Fruit fly (Drosophila melanogaster) whole organism, pupa: Measurements from ENCODE around the gene CG10589.
A peak's percentile ranks its signal among the peaks of the same experiment; 100 is the strongest.

Experiments used
- CG10348 ChIP-seq: fragments of 200-800 bp; sonication (Bioruptor generic); IDR thresholded peaks from 2 replicates; pipeline ENCODE4 v1.3.6; 2022; ENCODE audit warnings: missing biosample characterization, missing genetic modification characterization
- CG12605 ChIP-seq: fragments of 200-800 bp; sonication (Bioruptor generic); IDR thresholded peaks from 2 replicates; pipeline ENCODE4 v1.3.6; 2022; ENCODE audit warnings: missing biosample characterization, missing genetic modification characterization
- CG13204 ChIP-seq: fragments of 200-800 bp; sonication (Bioruptor generic); optimal IDR thresholded peaks from 2 replicates; lab custom pipeline; 2018; ENCODE audit warnings: missing biosample characterization, mild to moderate bottlenecking, missing genetic modification characterization, moderate library complexity
- CG14655 ChIP-seq: fragments of 200-800 bp; sonication (Bioruptor generic); optimal IDR thresholded peaks from 3 replicates; lab custom pipeline; 2017; ENCODE audit warnings: mild to moderate bottlenecking, missing biosample characterization, missing genetic modification reagents, missing genetic modification characterization
- CG15710 ChIP-seq: fragments of 200-800 bp; sonication (Bioruptor generic); optimal IDR thresholded peaks from 2 replicates; lab custom pipeline; 2018; ENCODE audit warnings: missing biosample characterization, mild to moderate bottlenecking, missing genetic modification characterization, moderate library complexity
- CG17806 ChIP-seq: fragments of 200-800 bp; sonication (Bioruptor generic); optimal IDR thresholded peaks from 2 replicates; lab custom pipeline; 2018; ENCODE audit warnings: missing biosample characterization, mild to moderate bottlenecking, missing genetic modification characterization, moderate library complexity
- CG32121 ChIP-seq: fragments of 200-800 bp; sonication (Bioruptor generic); IDR thresholded peaks from 2 replicates; pipeline ENCODE4 v1.3.6; 2022; ENCODE audit warnings: missing biosample characterization, missing genetic modification characterization
- CG34367 ChIP-seq: fragments of 200-800 bp; sonication (Bioruptor generic); optimal IDR thresholded peaks from 2 replicates; lab custom pipeline; 2018; ENCODE audit warnings: missing biosample characterization, mild to moderate bottlenecking, missing genetic modification characterization
- CG4496 ChIP-seq: fragments of 200-800 bp; sonication (Bioruptor generic); IDR thresholded peaks from 3 replicates; pipeline ENCODE4 v1.3.6; 2022; ENCODE audit warnings: missing biosample characterization, missing genetic modification characterization
- CG8159 ChIP-seq: fragments of 200-800 bp; sonication (Bioruptor generic); optimal IDR thresholded peaks from 3 replicates; lab custom pipeline; 2018; ENCODE audit warnings: missing biosample characterization, mild to moderate bottlenecking, missing genetic modification characterization, moderate library complexity
- CG8301 ChIP-seq: fragments of 200-800 bp; sonication (Bioruptor generic); optimal IDR thresholded peaks from 2 replicates; lab custom pipeline; 2018; ENCODE audit warnings: missing biosample characterization, mild to moderate bottlenecking, missing genetic modification characterization
- CG9948 ChIP-seq: fragments of 200-800 bp; sonication (Bioruptor generic); optimal IDR thresholded peaks from 2 replicates; lab custom pipeline; 2018; ENCODE audit warnings: missing biosample characterization, mild to moderate bottlenecking, missing genetic modification characterization, moderate library complexity
- D1 ChIP-seq: fragments of 200-800 bp; sonication (Bioruptor generic); optimal IDR thresholded peaks from 2 replicates; lab custom pipeline; 2018; ENCODE audit warnings: missing biosample characterization, mild to moderate bottlenecking, missing genetic modification characterization, moderate library complexity
- EcR ChIP-seq: fragments of 200-800 bp; sonication (Bioruptor generic); optimal IDR thresholded peaks from 3 replicates; lab custom pipeline; 2019; ENCODE audit warnings: missing biosample characterization, missing genetic modification characterization, mild to moderate bottlenecking, moderate library complexity, missing genetic modification reagents
- Ets98B ChIP-seq: fragments of 200-800 bp; sonication (Bioruptor generic); IDR thresholded peaks from 2 replicates; pipeline ENCODE4 v1.3.6; 2022; ENCODE audit warnings: missing biosample characterization, missing genetic modification characterization
- Pif1A ChIP-seq: fragments of 200-800 bp; sonication (Bioruptor generic); optimal IDR thresholded peaks from 3 replicates; lab custom pipeline; 2016; ENCODE audit warnings: missing biosample characterization, missing genetic modification characterization
- Pif1B ChIP-seq: fragments of 200-800 bp; sonication (Bioruptor generic); optimal IDR thresholded peaks from 3 replicates; lab custom pipeline; 2016; ENCODE audit warnings: missing biosample characterization, missing genetic modification characterization
- Snoo ChIP-seq: fragments of 200-800 bp; sonication (Bioruptor generic); optimal IDR thresholded peaks from 3 replicates; lab custom pipeline; 2017; ENCODE audit warnings: missing biosample characterization, mild to moderate bottlenecking, missing genetic modification characterization, inconsistent platforms
- fd96Ca ChIP-seq: fragments of 200-800 bp; sonication (Bioruptor generic); IDR thresholded peaks from 3 replicates; pipeline ENCODE4 v1.3.6; 2022; ENCODE audit warnings: missing biosample characterization, missing genetic modification characterization
- gl ChIP-seq: fragments of 200-800 bp; sonication (Bioruptor generic); optimal IDR thresholded peaks from 2 replicates; lab custom pipeline; 2018; ENCODE audit warnings: missing biosample characterization, mild to moderate bottlenecking, missing genetic modification characterization
- rn ChIP-seq: fragments of 200-800 bp; sonication (Bioruptor generic); IDR thresholded peaks from 2 replicates; pipeline ENCODE4 v1.3.6; 2022; ENCODE audit warnings: missing biosample characterization, missing genetic modification characterization

CG10589 gene

dm6 chr3L:20946944-20947343 is 19.3 kb downstream of the CG10589 start:
- TF ChIP-seq Snoo (tag; lab: Kevin White, UChicago) = no peak
- TF ChIP-seq CG12605 = no peak
- TF ChIP-seq CG13204 (GFP tag; lab: Kevin White, UChicago) = no peak
- TF ChIP-seq CG34367 (tag; lab: Kevin White, UChicago) = no peak
- TF ChIP-seq D1 = no peak
- TF ChIP-seq gl (tag; lab: Kevin White, UChicago) = no peak
- TF ChIP-seq Pif1B (GFP tag; lab: Kevin White, UChicago) = no peak
- no peak for TF ChIP-seq CG17806 (tag; lab: Kevin White, UChicago)
- TF ChIP-seq CG8159 (tag; lab: Kevin White, UChicago) = no peak
- TF ChIP-seq CG32121 (GFP tag; lab: Robert Waterston, UW) = no peak
- no peak for TF ChIP-seq CG10348 (GFP tag; lab: Robert Waterston, UW)
- TF ChIP-seq fd96Ca (GFP tag; lab: Robert Waterston, UW) = no peak
- TF ChIP-seq CG4496 (GFP tag; lab: Robert Waterston, UW) = no peak
- TF ChIP-seq CG8301 (tag; lab: Kevin White, UChicago) = no peak
- TF ChIP-seq Ets98B (GFP tag; lab: Robert Waterston, UW) = no peak
- TF ChIP-seq EcR (GFP tag; lab: Kevin White, UChicago) = no peak
- TF ChIP-seq rn (GFP tag; lab: Robert Waterston, UW) = no peak
- TF ChIP-seq CG14655 (GFP tag; lab: Kevin White, UChicago) = no peak

- TF ChIP-seq D1 (no peak), CG15710 (no peak), CG4496 (GFP tag; lab: Robert Waterston, UW) (no peak), CG8159 (tag; lab: Kevin White, UChicago) (no peak), CG9948 (tag; lab: Kevin White, UChicago) (no peak), CG12605 (no peak), CG14655 (GFP tag; lab: Kevin White, UChicago) (no peak), CG13204 (GFP tag; lab: Kevin White, UChicago) (no peak), rn (GFP tag; lab: Robert Waterston, UW) (no peak), EcR (GFP tag; lab: Kevin White, UChicago) (no peak), gl (tag; lab: Kevin White, UChicago) (no peak), CG17806 (tag; lab: Kevin White, UChicago) (no peak)
- TF ChIP-seq, all 21 proteins: peak for 0
Measured at dm6 chr3L:20948404-20948803, 20.8 kb downstream of the CG10589 start.

dm6 chr3L:20949371-20950135 is 21.9 kb downstream of the CG10589 start, which contains the start of gene fng:
TSS of gene fng (minus strand) at chr3L:20949512.
- TF ChIP-seq CG32121 (GFP tag; lab: Robert Waterston, UW) (no peak; the same call in 1 of the 2 replicates), Snoo (tag; lab: Kevin White, UChicago) (no peak), Pif1B (GFP tag; lab: Kevin White, UChicago) (peak; percentile 34), CG4496 (GFP tag; lab: Robert Waterston, UW) (no peak), CG10348 (GFP tag; lab: Robert Waterston, UW) (no peak), fd96Ca (GFP tag; lab: Robert Waterston, UW) (0 out of 3 replicates have a peak, but pooled peaks have one; percentile 27), Ets98B (GFP tag; lab: Robert Waterston, UW) (peak; percentile 66; the same call in 1 of the 2 replicates), CG34367 (tag; lab: Kevin White, UChicago) (no peak), Pif1A (GFP tag; lab: Kevin White, UChicago) (peak; percentile 57), CG14655 (GFP tag; lab: Kevin White, UChicago) (no peak), CG17806 (tag; lab: Kevin White, UChicago) (no peak), CG12605 (peak; percentile 66), CG13204 (GFP tag; lab: Kevin White, UChicago) (no peak), CG8159 (tag; lab: Kevin White, UChicago) (no peak), EcR (GFP tag; lab: Kevin White, UChicago) (no peak), D1 (no peak), gl (tag; lab: Kevin White, UChicago) (no peak), rn (GFP tag; lab: Robert Waterston, UW) (no peak), CG9948 (tag; lab: Kevin White, UChicago) (no peak), CG15710 (no peak), CG8301 (tag; lab: Kevin White, UChicago) (no peak)
- TF ChIP-seq, all 21 proteins: peak for 5

- TF ChIP-seq CG17806 (tag; lab: Kevin White, UChicago) = peak; percentile 98
- TF ChIP-seq CG8301 (tag; lab: Kevin White, UChicago) = peak; percentile 94
- TF ChIP-seq Snoo (tag; lab: Kevin White, UChicago) = peak; percentile 94
- TF ChIP-seq CG15710 = peak; percentile 99
- no peak for TF ChIP-seq EcR (GFP tag; lab: Kevin White, UChicago)
- peak; percentile 85 for TF ChIP-seq CG12605
- no peak for TF ChIP-seq fd96Ca (GFP tag; lab: Robert Waterston, UW)
- TF ChIP-seq CG4496 (GFP tag; lab: Robert Waterston, UW) = peak; percentile 90
- peak; percentile 93 for TF ChIP-seq Pif1A (GFP tag; lab: Kevin White, UChicago)
- TF ChIP-seq D1 = peak; percentile 94
- TF ChIP-seq rn (GFP tag; lab: Robert Waterston, UW) = peak; percentile 83
- TF ChIP-seq CG32121 (GFP tag; lab: Robert Waterston, UW) = peak; percentile 80
- peak; percentile 91 for TF ChIP-seq gl (tag; lab: Kevin White, UChicago)
- TF ChIP-seq CG34367 (tag; lab: Kevin White, UChicago) = peak; percentile 97
- TF ChIP-seq CG8159 (tag; lab: Kevin White, UChicago) = peak; percentile 99
- TF ChIP-seq Pif1B (GFP tag; lab: Kevin White, UChicago) = peak; percentile 92
- TF ChIP-seq CG14655 (GFP tag; lab: Kevin White, UChicago) = peak; percentile 95
- TF ChIP-seq Ets98B (GFP tag; lab: Robert Waterston, UW) = peak; percentile 63
- peak; percentile 81 for TF ChIP-seq CG13204 (GFP tag; lab: Kevin White, UChicago)
- TF ChIP-seq CG10348 (GFP tag; lab: Robert Waterston, UW) = peak; percentile 37; the same call in 1 of the 2 replicates
- peak; percentile 99 for TF ChIP-seq CG9948 (tag; lab: Kevin White, UChicago)
Measured at dm6 chr3L:20950136-20950499, 22.5 kb downstream of the CG10589 start.
